Worm (Caenorhabditis elegans) whole organism, young adult: ENCODE measurements around the gene K01H12.4.

Experiments used
- aptf-3 ChIP-seq: fragments of 200-800 bp; sonication (Bioruptor generic); IDR thresholded peaks from 2 replicates; pipeline ENCODE4 v1.3.6; 2022; ENCODE audit warnings: missing genetic modification characterization, missing compliant biosample characterization
- ccch-3 ChIP-seq: fragments of 200-800 bp; sonication (Bioruptor generic); optimal IDR thresholded peaks from 2 replicates; lab custom pipeline; 2018; ENCODE audit warnings: mild to moderate bottlenecking, missing genetic modification characterization, missing compliant biosample characterization
- ceh-58 ChIP-seq: fragments of 200-800 bp; sonication (Bioruptor generic); IDR thresholded peaks from 2 replicates; pipeline ENCODE4 v1.3.6; 2022; ENCODE audit warnings: missing genetic modification characterization, missing compliant biosample characterization
- ets-4 ChIP-seq: fragments of 200-800 bp; sonication (Bioruptor generic); optimal IDR thresholded peaks from 2 replicates; lab custom pipeline; 2018; ENCODE audit warnings: mild to moderate bottlenecking, missing genetic modification characterization, missing compliant biosample characterization
- lin-54 ChIP-seq: fragments of 200-800 bp; sonication (Bioruptor generic); optimal IDR thresholded peaks from 2 replicates; lab custom pipeline; 2018; ENCODE audit warnings: mild to moderate bottlenecking, missing genetic modification characterization, missing compliant biosample characterization
- lsl-1 ChIP-seq: fragments of 200-800 bp; sonication (Bioruptor generic); optimal IDR thresholded peaks from 2 replicates; lab custom pipeline; 2018; ENCODE audit warnings: mild to moderate bottlenecking, missing genetic modification characterization, moderate library complexity, missing compliant biosample characterization

DNA sequence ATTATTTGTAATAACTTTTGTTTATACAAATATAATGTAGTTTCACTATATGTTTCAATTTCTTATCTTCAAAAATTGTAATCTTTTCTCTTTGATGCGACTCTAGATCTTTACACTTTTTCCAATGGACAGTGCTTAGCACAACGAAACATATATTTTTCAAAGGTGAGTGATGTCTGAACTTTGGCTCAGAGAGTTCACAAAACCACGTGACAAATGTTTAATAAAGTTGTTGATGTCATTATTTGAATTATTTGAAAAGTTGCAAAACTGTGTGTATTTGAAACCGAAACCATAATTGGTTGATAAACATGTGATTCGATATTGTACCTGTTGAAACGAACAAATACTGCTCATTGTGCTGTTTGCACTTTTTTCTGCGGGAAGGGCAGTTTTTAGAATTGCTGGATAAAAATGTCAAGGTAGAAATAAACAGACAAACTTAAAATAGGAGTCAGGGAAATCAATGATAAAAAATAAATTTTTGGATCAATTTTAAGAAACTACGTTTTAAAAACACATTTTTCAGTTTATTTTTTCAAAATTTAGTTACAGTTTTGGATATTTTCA, 44.7 kb upstream of the K01H12.4 start:
- no peak for TF ChIP-seq ceh-58 (GFP tag; lab: Robert Waterston, UW)
- no peak for TF ChIP-seq ets-4
- TF ChIP-seq ccch-3, result no peak
- no peak for TF ChIP-seq lsl-1
- no peak for TF ChIP-seq lin-54 (GFP tag; lab: Kevin White, UChicago)
- no peak for TF ChIP-seq aptf-3 (GFP tag; lab: Robert Waterston, UW)
